Worm (Caenorhabditis elegans) whole organism, midembryonic: ENCODE results near the gene egl-27.

ENCODE experiments used
- cog-1 ChIP-seq: sonication (generic microtip); optimal IDR thresholded peaks from 2 replicates; lab custom pipeline; 2016; ENCODE audit warnings: missing genetic modification characterization, missing compliant biosample characterization
- flt-1 ChIP-seq: fragments of 200-800 bp; sonication (Bioruptor generic); IDR thresholded peaks from 2 replicates; pipeline ENCODE4 v1.3.6; 2022; ENCODE audit warnings: missing genetic modification characterization, missing compliant biosample characterization
- klf-2 ChIP-seq: fragments of 200-800 bp; sonication (Bioruptor generic); conservative IDR thresholded peaks from 2 replicates; pipeline ENCODE4 v1.3.6; 2022; ENCODE audit warnings: missing genetic modification reagents, missing genetic modification characterization, missing compliant biosample characterization
- med-1 ChIP-seq: sonication (generic microtip); optimal IDR thresholded peaks from 2 replicates; lab custom pipeline; 2017; ENCODE audit warnings: missing genetic modification characterization, mild to moderate bottlenecking, missing compliant biosample characterization, antibody characterized with exemption, missing genetic modification reagents; ENCODE audit not compliant: insufficient read depth
- ref-1 ChIP-seq: fragments of 200-800 bp; sonication (Bioruptor generic); conservative IDR thresholded peaks from 2 replicates; pipeline ENCODE4 v1.3.6; 2022; ENCODE audit warnings: missing genetic modification reagents, missing genetic modification characterization, missing compliant biosample characterization

ce11 chrII:6827388-6827787 lies 7.4 kb upstream of the egl-27 start:
- 0 out of 2 replicates have a peak, but pooled peaks have one; percentile 10 for TF ChIP-seq flt-1 (GFP tag; lab: Robert Waterston, UW)
- TF ChIP-seq ref-1 (GFP tag; lab: Robert Waterston, UW), result no peak
- no peak for TF ChIP-seq cog-1 (tag; lab: Kevin White, UChicago)
- no peak for TF ChIP-seq med-1
- TF ChIP-seq klf-2 (GFP tag; lab: Robert Waterston, UW), result no peak
